Worm (Caenorhabditis elegans) whole organism, young adult: Measurements from ENCODE around the gene mans-4.

Experiments
- F49E8.2 ChIP-seq: sonication (generic microtip); optimal IDR thresholded peaks from 3 replicates; lab custom pipeline; 2017; ENCODE audit warnings: missing genetic modification characterization, mild to moderate bottlenecking, missing compliant biosample characterization, antibody characterized with exemption, moderate library complexity; ENCODE audit not compliant: insufficient read depth
- ama-1 ChIP-seq, 3 experiments: fragments of 150-350 bp in 1 of 3; sonication (generic microtip) in 2 of 3; optimal IDR thresholded peaks; 2 replicates each; lab custom pipeline; 2014 to 2018; ENCODE audit warnings: missing biosample characterization in 2 of 3, missing genetic modification characterization in 2 of 3, missing genetic modification reagents in 2 of 3
- dpff-1 ChIP-seq: sonication (generic microtip); optimal IDR thresholded peaks from 2 replicates; lab custom pipeline; 2017; ENCODE audit warnings: mild to moderate bottlenecking, missing genetic modification characterization, missing compliant biosample characterization
- nfya-1 ChIP-seq: sonication (generic microtip); optimal IDR thresholded peaks from 2 replicates; lab custom pipeline; 2017; ENCODE audit warnings: antibody characterized with exemption, missing compliant biosample characterization, missing genetic modification characterization, borderline replicate concordance; ENCODE audit not compliant: insufficient read depth
- sptf-2 ChIP-seq: fragments of 200-800 bp; sonication (Bioruptor generic); optimal IDR thresholded peaks from 2 replicates; lab custom pipeline; 2018; ENCODE audit warnings: mild to moderate bottlenecking, missing genetic modification characterization, missing compliant biosample characterization
- unc-130 ChIP-seq: sonication (generic microtip); optimal IDR thresholded peaks from 2 replicates; lab custom pipeline; 2016; ENCODE audit warnings: missing genetic modification reagents, missing genetic modification characterization, missing compliant biosample characterization
- unc-62 ChIP-seq: fragments of 150-350 bp; optimal IDR thresholded peaks from 2 replicates; lab custom pipeline; 2014; ENCODE audit warnings: missing biosample characterization, missing genetic modification reagents, missing genetic modification characterization
- xnd-1 ChIP-seq: sonication (generic microtip); optimal IDR thresholded peaks from 2 replicates; lab custom pipeline; 2016; ENCODE audit warnings: missing genotype, missing genetic modification reagents, missing genetic modification characterization, missing compliant biosample characterization
- ztf-3 ChIP-seq: fragments of 200-800 bp; sonication (Bioruptor generic); optimal IDR thresholded peaks from 2 replicates; lab custom pipeline; 2018; ENCODE audit warnings: mild to moderate bottlenecking, missing genetic modification characterization, missing compliant biosample characterization

ce11 chrIV:9074244-9074723 lies 4.1 kb downstream of the mans-4 start, which contains the start of gene mppb-1:
- no peak for TF ChIP-seq xnd-1 (tag; lab: Kevin White, UChicago)
- no peak for TF ChIP-seq F49E8.2
- peak; percentile 92 for TF ChIP-seq unc-130
- TF ChIP-seq sptf-2 (GFP tag; lab: Kevin White, UChicago), result no peak
- no peak for TF ChIP-seq unc-62 (GFP tag; lab: Kevin White, UChicago)
- TF ChIP-seq ama-1 (optimal IDR thresholded peaks at IDR 0.05; lab: Kevin White, UChicago), result no peak
- no peak for TF ChIP-seq ama-1 (GFP tag; optimal IDR thresholded peaks at IDR 0.05; lab: Kevin White, UChicago)
- TF ChIP-seq dpff-1 (tag; lab: Kevin White, UChicago), result no peak
- TF ChIP-seq nfya-1 (tag; lab: Kevin White, UChicago), result no peak
- no peak for TF ChIP-seq ztf-3
